Fruit fly (Drosophila melanogaster) whole organism, prepupa: ENCODE measurements around the gene CG43740.

Experiments used
- CG10631 ChIP-seq: fragments of 200-800 bp; sonication (Bioruptor generic); optimal IDR thresholded peaks from 2 replicates; lab custom pipeline; 2016; ENCODE audit warnings: missing biosample characterization, missing genetic modification characterization
- CG11294 ChIP-seq: fragments of 200-800 bp; sonication (Bioruptor generic); IDR thresholded peaks from 2 replicates; pipeline ENCODE4 v1.3.6; 2022; ENCODE audit warnings: missing biosample characterization, missing genetic modification characterization
- CG11902 ChIP-seq: fragments of 200-800 bp; sonication (Bioruptor generic); optimal IDR thresholded peaks from 3 replicates; lab custom pipeline; 2016; ENCODE audit warnings: missing biosample characterization, missing genetic modification characterization
- CG1621 ChIP-seq: fragments of 200-800 bp; sonication (Bioruptor generic); optimal IDR thresholded peaks from 3 replicates; lab custom pipeline; 2018; ENCODE audit warnings: missing biosample characterization, mild to moderate bottlenecking, missing genetic modification characterization
- CG16779 ChIP-seq: fragments of 200-800 bp; sonication (Bioruptor generic); optimal IDR thresholded peaks from 3 replicates; lab custom pipeline; 2017; ENCODE audit warnings: missing biosample characterization, mild to moderate bottlenecking, missing genetic modification characterization
- CG34406 ChIP-seq: fragments of 200-800 bp; sonication (Bioruptor generic); optimal IDR thresholded peaks from 3 replicates; lab custom pipeline; 2016; ENCODE audit warnings: missing biosample characterization, missing genetic modification characterization
- CG3919 ChIP-seq: fragments of 200-800 bp; sonication (Bioruptor generic); optimal IDR thresholded peaks from 3 replicates; lab custom pipeline; 2016; ENCODE audit warnings: missing biosample characterization, missing genetic modification characterization
- CG6163 ChIP-seq: fragments of 200-800 bp; sonication (Bioruptor generic); IDR thresholded peaks from 3 replicates; pipeline ENCODE4 v1.3.6; 2022; ENCODE audit warnings: missing biosample characterization, missing genetic modification characterization
- CG6792 ChIP-seq: fragments of 200-800 bp; sonication (Bioruptor generic); optimal IDR thresholded peaks from 3 replicates; lab custom pipeline; 2016; ENCODE audit warnings: missing biosample characterization, missing genetic modification characterization
- CG8632 ChIP-seq: fragments of 200-800 bp; sonication (Bioruptor generic); optimal IDR thresholded peaks from 3 replicates; lab custom pipeline; 2016; ENCODE audit warnings: missing biosample characterization, missing genetic modification characterization
- CG9139 ChIP-seq: fragments of 200-800 bp; sonication (Bioruptor generic); optimal IDR thresholded peaks from 3 replicates; lab custom pipeline; 2017; ENCODE audit warnings: missing biosample characterization, mild to moderate bottlenecking, missing genetic modification characterization
- Ets21C ChIP-seq: fragments of 200-800 bp; sonication (Bioruptor generic); optimal IDR thresholded peaks from 3 replicates; lab custom pipeline; 2016; ENCODE audit warnings: missing biosample characterization, missing genetic modification characterization
- Gug ChIP-seq: fragments of 200-800 bp; sonication (Bioruptor generic); IDR thresholded peaks from 2 replicates; pipeline ENCODE4 v1.3.6; 2022; ENCODE audit warnings: missing biosample characterization, missing genetic modification characterization
- Hr38 ChIP-seq: sonication (Bioruptor generic); optimal IDR thresholded peaks from 2 replicates; lab custom pipeline; 2016; ENCODE audit warnings: missing biosample characterization, missing genetic modification characterization
- Hr4 ChIP-seq: fragments of 200-800 bp; sonication (Bioruptor generic); optimal IDR thresholded peaks from 3 replicates; lab custom pipeline; 2016; ENCODE audit warnings: missing biosample characterization, missing genetic modification characterization
- Lpt ChIP-seq: fragments of 200-800 bp; sonication (Bioruptor generic); optimal IDR thresholded peaks from 3 replicates; lab custom pipeline; 2016; ENCODE audit warnings: missing biosample characterization, missing genetic modification characterization
- Sox102F ChIP-seq: fragments of 200-800 bp; sonication (Bioruptor generic); optimal IDR thresholded peaks from 2 replicates; lab custom pipeline; 2016; ENCODE audit warnings: missing biosample characterization, mild to moderate bottlenecking, missing genetic modification characterization
- Sox14 ChIP-seq: fragments of 200-800 bp; sonication (Bioruptor generic); optimal IDR thresholded peaks from 3 replicates; lab custom pipeline; 2016; ENCODE audit warnings: missing biosample characterization, missing genetic modification characterization
- achi ChIP-seq: fragments of 200-800 bp; sonication (Bioruptor generic); optimal IDR thresholded peaks from 3 replicates; lab custom pipeline; 2016; ENCODE audit warnings: missing biosample characterization, missing genetic modification characterization
- dac ChIP-seq: fragments of 200-800 bp; sonication (Bioruptor generic); optimal IDR thresholded peaks from 2 replicates; lab custom pipeline; 2017; ENCODE audit warnings: missing biosample characterization, mild to moderate bottlenecking, missing genetic modification characterization
- esn ChIP-seq: fragments of 200-800 bp; sonication (Bioruptor generic); optimal IDR thresholded peaks from 2 replicates; lab custom pipeline; 2016; ENCODE audit warnings: missing biosample characterization, mild to moderate bottlenecking, missing genetic modification characterization, moderate library complexity
- fd85E ChIP-seq: fragments of 200-800 bp; sonication (Bioruptor generic); optimal IDR thresholded peaks from 3 replicates; lab custom pipeline; 2016; ENCODE audit warnings: missing biosample characterization, missing genetic modification characterization
- net ChIP-seq: fragments of 200-800 bp; sonication (Bioruptor generic); optimal IDR thresholded peaks from 3 replicates; lab custom pipeline; 2016; ENCODE audit warnings: missing biosample characterization, missing genetic modification characterization
- spab ChIP-seq: fragments of 200-800 bp; sonication (Bioruptor generic); optimal IDR thresholded peaks from 2 replicates; lab custom pipeline; 2017; ENCODE audit warnings: missing biosample characterization, mild to moderate bottlenecking, missing genetic modification characterization, missing genetic modification reagents
- ss ChIP-seq, 2 experiments: fragments of 200-800 bp; sonication (Bioruptor generic); optimal IDR thresholded peaks; 2 replicates in 1 of 2; 3 replicates in 1 of 2; lab custom pipeline; 2017 to 2018; ENCODE audit warnings: mild to moderate bottlenecking in 2 of 2, missing biosample characterization in 2 of 2, missing genetic modification characterization in 2 of 2, moderate library complexity in 1 of 2
- svp ChIP-seq: fragments of 200-800 bp; sonication (Bioruptor generic); peaks from one replicate; lab custom pipeline; 2016; ENCODE audit warnings: missing biosample characterization, missing genetic modification characterization
- topi ChIP-seq: fragments of 200-800 bp; sonication (Bioruptor generic); optimal IDR thresholded peaks from 3 replicates; lab custom pipeline; 2016; ENCODE audit warnings: missing biosample characterization, missing genetic modification characterization
- vri ChIP-seq: fragments of 200-800 bp; sonication (Bioruptor generic); optimal IDR thresholded peaks from 3 replicates; lab custom pipeline; 2016; ENCODE audit warnings: missing biosample characterization, mild to moderate bottlenecking, missing genetic modification characterization

CG43740 gene

DNA sequence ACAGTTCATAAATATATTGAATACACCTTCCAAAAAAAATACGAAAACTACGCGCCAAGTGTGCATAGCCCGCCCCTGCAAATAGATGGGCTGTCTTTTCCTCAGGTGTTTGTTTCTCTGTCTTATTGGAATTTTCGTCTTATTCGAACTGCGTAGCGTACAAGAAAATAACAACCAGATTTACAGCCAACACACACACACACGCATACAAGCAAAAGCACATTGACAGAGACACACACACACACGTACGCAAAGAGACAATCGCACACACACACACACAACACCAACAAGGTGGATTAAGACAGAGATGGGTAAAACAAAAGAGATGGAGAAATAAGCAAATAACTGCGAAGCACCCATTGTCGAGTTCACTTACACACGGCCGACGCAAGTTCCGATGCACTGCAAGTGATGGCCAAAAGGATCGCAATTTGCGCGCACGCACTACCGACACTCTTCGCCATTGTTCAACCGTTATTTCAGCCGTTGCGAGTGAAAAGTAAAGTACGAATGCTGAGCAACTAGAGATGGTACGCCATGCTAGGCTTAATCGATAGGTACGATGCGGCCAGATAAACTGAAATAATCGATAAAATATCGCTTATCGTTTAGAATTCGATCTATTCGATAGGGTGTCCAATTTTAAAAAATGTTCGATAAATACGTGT, 32.4 kb downstream of the CG43740 start (continued):
- TF ChIP-seq CG1621 (tag; lab: Kevin White, UChicago) (no peak), Sox102F (GFP tag; lab: Kevin White, UChicago) (peak; percentile 45), CG3919 (GFP tag; lab: Kevin White, UChicago) (peak; percentile 23), esn (GFP tag; lab: Kevin White, UChicago) (peak; percentile 22), fd85E (GFP tag; lab: Kevin White, UChicago) (no peak)

DNA sequence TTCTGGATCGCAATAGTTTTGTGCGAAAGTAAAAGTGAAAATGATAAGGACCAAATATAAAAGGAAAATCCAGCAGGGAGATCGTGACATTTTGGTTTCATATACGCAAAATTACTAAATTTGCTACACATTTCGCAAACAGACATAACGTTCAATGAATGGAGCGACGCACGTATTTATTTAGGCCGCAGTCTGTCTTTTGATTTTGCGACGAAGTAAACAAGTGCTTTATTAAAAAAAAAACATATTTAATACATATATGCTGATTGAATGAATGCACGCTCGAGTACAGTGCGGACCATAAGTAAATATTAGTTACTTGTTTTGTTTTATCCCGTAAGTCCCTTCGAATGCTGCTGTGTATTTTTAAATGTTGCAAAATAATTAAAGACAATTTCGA, 33.9 kb downstream of the CG43740 start, which contains the start of gene CG32679:
Gene CG32679, minus strand, starts transcription at position 101 of the 400 bp plus-strand sequence.
- TF ChIP-seq CG1621 (tag; lab: Kevin White, UChicago) (no peak), Sox102F (GFP tag; lab: Kevin White, UChicago) (no peak), CG16779 (tag; lab: Kevin White, UChicago) (no peak), CG11902 (GFP tag; lab: Kevin White, UChicago) (no peak), Hr4 (GFP tag; lab: Kevin White, UChicago) (no peak), dac (GFP tag; lab: Kevin White, UChicago) (no peak), spab (no peak), CG10631 (GFP tag; lab: Kevin White, UChicago) (no peak), CG34406 (no peak)

DNA sequence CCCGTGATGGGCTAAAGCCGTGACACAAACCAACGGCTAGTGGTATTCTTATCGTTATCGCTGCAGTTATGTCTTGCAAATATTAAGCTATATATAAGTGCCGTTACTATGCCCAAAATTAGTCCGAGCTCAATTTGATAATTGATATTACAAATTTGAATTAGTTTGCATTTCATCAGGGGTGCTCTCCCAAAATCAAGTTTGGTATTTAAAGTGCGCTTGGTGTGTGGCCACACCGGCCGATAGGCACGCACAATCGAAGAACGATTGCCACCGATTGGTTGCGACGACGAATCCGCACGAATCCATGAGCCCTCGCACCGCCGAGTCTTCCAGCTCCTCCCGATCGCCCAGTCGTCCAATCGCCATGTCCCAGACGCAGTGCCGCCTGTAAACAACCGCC, 34.4 kb downstream of the CG43740 start, which contains the start of gene CG17841:
Gene CG17841, plus strand, starts transcription at position 252 of the 403 bp plus-strand sequence.
- no peak for TF ChIP-seq CG6792 (GFP tag; lab: Kevin White, UChicago)
- 0 out of 3 replicates have a peak, but pooled peaks have one; percentile 11 for TF ChIP-seq CG6163 (GFP tag; lab: Robert Waterston, UW)

DNA sequence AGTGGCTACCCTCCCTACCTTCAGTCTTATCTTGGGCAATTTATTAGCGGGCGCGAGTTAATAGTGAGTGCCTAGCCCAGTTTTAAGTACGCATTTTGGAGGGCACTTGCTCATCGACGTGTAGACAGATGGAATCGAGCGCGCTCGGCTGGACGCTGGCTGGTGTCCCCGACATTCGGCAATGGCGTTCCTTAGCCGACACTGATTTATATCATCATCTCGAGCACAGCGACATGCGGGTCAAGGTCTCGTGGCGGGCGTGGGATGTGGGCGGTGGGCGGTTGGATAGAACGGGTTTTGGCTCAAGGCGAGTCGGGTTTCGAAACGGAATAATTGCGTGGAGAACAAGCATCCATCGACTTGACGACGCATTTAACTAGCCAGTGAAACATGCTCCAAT, 35.9 kb downstream of the CG43740 start:
- TF ChIP-seq achi (GFP tag; lab: Kevin White, UChicago) (no peak), Ets21C (GFP tag; lab: Kevin White, UChicago) (no peak), Sox14 (GFP tag; lab: Kevin White, UChicago) (no peak), CG11902 (GFP tag; lab: Kevin White, UChicago) (no peak), Lpt (GFP tag; lab: Kevin White, UChicago) (no peak), Gug (GFP tag; lab: Robert Waterston, UW) (no peak), CG8632 (GFP tag; lab: Kevin White, UChicago) (no peak), CG11294 (GFP tag; lab: Robert Waterston, UW) (no peak), spab (no peak)

DNA sequence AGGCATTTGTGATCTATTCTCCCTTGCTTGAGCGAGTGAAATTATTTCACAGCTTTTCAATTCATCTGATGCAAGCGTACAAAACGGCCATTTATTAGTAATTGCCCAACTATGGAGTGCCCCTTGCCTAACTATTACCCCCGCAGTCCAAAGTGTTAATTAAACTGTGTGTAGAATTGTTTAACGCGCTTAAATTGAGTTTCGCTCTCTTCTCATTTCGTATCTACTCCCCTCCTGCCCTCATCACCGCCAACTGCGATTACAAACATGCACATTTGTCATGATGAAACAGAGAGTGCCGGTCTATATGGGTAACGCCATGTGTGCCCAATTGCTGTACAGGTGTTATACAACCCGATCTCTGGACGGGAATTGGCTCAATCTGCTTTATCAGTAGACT, 36.3 kb downstream of the CG43740 start:
- TF ChIP-seq CG3919 (GFP tag; lab: Kevin White, UChicago) (no peak), net (GFP tag; lab: Kevin White, UChicago) (no peak), ss (GFP tag; optimal IDR thresholded peaks at IDR 0.05; lab: Kevin White, UChicago) (no peak), esn (GFP tag; lab: Kevin White, UChicago) (no peak), Gug (GFP tag; lab: Robert Waterston, UW) (no peak), vri (peak; percentile 48)

DNA sequence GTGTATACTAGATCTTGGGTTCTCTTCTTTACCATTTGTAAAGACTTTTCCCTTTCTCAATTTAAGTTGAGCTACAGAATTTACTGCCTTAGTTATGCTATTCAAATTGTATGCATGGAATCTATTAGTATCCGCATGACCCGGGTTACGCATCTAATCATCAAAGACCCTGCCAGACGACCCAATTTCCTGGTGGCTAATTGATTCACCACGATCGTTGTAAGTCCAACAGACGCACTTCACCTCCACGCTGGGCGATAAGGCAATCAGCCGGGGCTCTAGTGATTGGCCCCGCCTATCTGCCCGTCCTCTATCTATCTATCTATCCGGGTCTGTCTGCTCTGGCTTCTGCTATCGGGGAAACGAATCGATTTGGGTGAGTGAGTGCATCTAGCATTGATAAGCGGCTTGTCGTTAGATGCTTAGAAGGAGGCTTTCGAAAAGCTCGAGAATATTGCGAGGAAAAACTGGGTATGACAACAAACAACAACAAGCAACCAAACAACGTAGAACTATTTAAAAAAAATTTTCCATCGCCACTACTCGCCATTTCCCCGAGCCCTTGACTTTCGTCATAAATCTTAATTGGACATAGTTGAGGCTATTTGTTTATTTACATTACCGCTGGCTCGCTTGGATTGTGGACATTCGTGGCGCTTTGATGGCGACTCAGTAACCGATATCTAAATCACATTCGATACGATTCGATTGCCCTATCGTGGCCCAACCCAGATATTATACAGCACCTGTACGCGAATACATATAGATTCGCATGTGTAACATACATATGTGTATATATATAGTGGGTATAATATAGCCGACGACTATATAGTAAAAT, 37.0 kb downstream of the CG43740 start:
- TF ChIP-seq topi (GFP tag; lab: Kevin White, UChicago): no peak
- TF ChIP-seq svp: peak; percentile 90
- no peak for TF ChIP-seq CG9139
- TF ChIP-seq Hr38 (GFP tag; lab: Kevin White, UChicago): no peak
- TF ChIP-seq Gug (GFP tag; lab: Robert Waterston, UW): no peak
